Fruit fly (Drosophila melanogaster): ENCODE data around the gene Msp300.

Msp300 gene

dm6 chr2L:5113480-5114118 lies 12.9 kb downstream of the Msp300 start (continued):
- TF ChIP-seq CG8359 (GFP tag; optimal IDR thresholded peaks at IDR 0.05; ENCODE audit: borderline replicate concordance), result no peak
- TF ChIP-seq gsb-n (tag; optimal IDR thresholded peaks at IDR 0.05), result no peak
- peak; percentile 85 for TF ChIP-seq Med (GFP tag)
- TF ChIP-seq vnd (GFP tag; IDR thresholded peaks at IDR 0.05; ENCODE audit: partially characterized antibody), result no peak
- TF ChIP-seq bowl (GFP tag; IDR thresholded peaks at IDR 0.05), result no peak
- TF ChIP-seq row (GFP tag; IDR thresholded peaks at IDR 0.05), result no peak
- no peak for TF ChIP-seq Bdp1 (GFP tag; optimal IDR thresholded peaks at IDR 0.05)
- TF ChIP-seq Hmr (GFP tag; optimal IDR thresholded peaks at IDR 0.05), result peak; percentile 36
- TF ChIP-seq Rx (GFP tag; IDR thresholded peaks at IDR 0.05), result no peak
- no peak for TF ChIP-seq Ravus (GFP tag; IDR thresholded peaks at IDR 0.05)
- no peak for TF ChIP-seq klu (GFP tag; IDR thresholded peaks at IDR 0.05)
- TF ChIP-seq zf30C (GFP tag; optimal IDR thresholded peaks at IDR 0.05), result no peak
- TF ChIP-seq ranshi (GFP tag; IDR thresholded peaks at IDR 0.05), result no peak
- TF ChIP-seq CG5180 (GFP tag; optimal IDR thresholded peaks at IDR 0.05), result peak; percentile 52
- TF ChIP-seq onecut (GFP tag; IDR thresholded peaks at IDR 0.05), result no peak
- TF ChIP-seq sr (GFP tag; IDR thresholded peaks at IDR 0.05), result no peak
- peak; percentile 6 for TF ChIP-seq trh (GFP tag; optimal IDR thresholded peaks at IDR 0.05)
- TF ChIP-seq CG2129 (GFP tag; IDR thresholded peaks at IDR 0.05; ENCODE audit: partially characterized antibody), result no peak
- no peak for TF ChIP-seq fru (optimal IDR thresholded peaks at IDR 0.05)
- no peak for TF ChIP-seq CG3995 (GFP tag; optimal IDR thresholded peaks at IDR 0.05)
- no peak for TF ChIP-seq Antp (GFP tag; optimal IDR thresholded peaks at IDR 0.05)
- TF ChIP-seq tx (GFP tag; optimal IDR thresholded peaks at IDR 0.05), result no peak
- peak; percentile 28 for TF ChIP-seq CG11504 (tag; optimal IDR thresholded peaks at IDR 0.05)
- no peak for TF ChIP-seq da (GFP tag; optimal IDR thresholded peaks at IDR 0.05)
- no peak for TF ChIP-seq mirr (GFP tag; optimal IDR thresholded peaks at IDR 0.05)
- no peak for TF ChIP-seq CG10654 (GFP tag; optimal IDR thresholded peaks at IDR 0.05)
- no peak for TF ChIP-seq Opbp (GFP tag; IDR thresholded peaks at IDR 0.05; ENCODE audit: partially characterized antibody)
- no peak for TF ChIP-seq CG6683 (GFP tag; optimal IDR thresholded peaks at IDR 0.05)
- peak; percentile 19 for TF ChIP-seq PHDP (tag; optimal IDR thresholded peaks at IDR 0.05)
- no peak for TF ChIP-seq CG10431 (GFP tag; optimal IDR thresholded peaks at IDR 0.05)
- no peak for TF ChIP-seq lmd (GFP tag; IDR thresholded peaks at IDR 0.05)
- no peak for TF ChIP-seq sob (GFP tag; IDR thresholded peaks at IDR 0.05)
- TF ChIP-seq amos (GFP tag; IDR thresholded peaks at IDR 0.05; ENCODE audit: partially characterized antibody), result no peak
- no peak for TF ChIP-seq CG13894 (tag; optimal IDR thresholded peaks at IDR 0.05)
- peak; percentile 6 for TF ChIP-seq CG1233 (GFP tag; optimal IDR thresholded peaks at IDR 0.05)
- no peak for TF ChIP-seq Dip2 (GFP tag; IDR thresholded peaks at IDR 0.05)
- TF ChIP-seq CoRest (tag; optimal IDR thresholded peaks at IDR 0.05), result no peak
- no peak for TF ChIP-seq CG7928 (GFP tag; optimal IDR thresholded peaks at IDR 0.05)
- TF ChIP-seq Stat92E (GFP tag; optimal IDR thresholded peaks at IDR 0.05), result no peak
- no peak for TF ChIP-seq CG9727 (GFP tag; optimal IDR thresholded peaks at IDR 0.05)
- no peak for TF ChIP-seq Elba2 (GFP tag; optimal IDR thresholded peaks at IDR 0.05)
- no peak for TF ChIP-seq twi (tag; optimal IDR thresholded peaks at IDR 0.05)
- TF ChIP-seq Atf6 (GFP tag; IDR thresholded peaks at IDR 0.05), result no peak
- no peak for TF ChIP-seq Gug (GFP tag; IDR thresholded peaks at IDR 0.05)
- no peak for TF ChIP-seq Spps (tag; optimal IDR thresholded peaks at IDR 0.05)
- no peak for TF ChIP-seq D19B (GFP tag; optimal IDR thresholded peaks at IDR 0.05)
- no peak for TF ChIP-seq tll (GFP tag; optimal IDR thresholded peaks at IDR 0.05)
- no peak for TF ChIP-seq gfzf (GFP tag; optimal IDR thresholded peaks at IDR 0.05)
- no peak for TF ChIP-seq CG6254 (GFP tag; optimal IDR thresholded peaks at IDR 0.05)
- no peak for TF ChIP-seq CG2116 (GFP tag; optimal IDR thresholded peaks at IDR 0.05)

Data from whole organism, embryonic.